Worm (Caenorhabditis elegans) whole organism, early embryonic: ENCODE measurements around the gene psme-3.
A peak's percentile ranks its signal among the peaks of the same experiment; 100 is the strongest.

Source experiments
- B0310.2 ChIP-seq: sonication (generic microtip); optimal IDR thresholded peaks from 2 replicates; lab custom pipeline; 2016; ENCODE audit warnings: mild to moderate bottlenecking, missing genetic modification characterization, missing compliant biosample characterization
- F13C5.2 ChIP-seq: sonication (generic microtip); optimal IDR thresholded peaks from 2 replicates; lab custom pipeline; 2017; ENCODE audit warnings: mild to moderate bottlenecking, missing genetic modification characterization, inconsistent platforms, missing compliant biosample characterization
- aly-1 ChIP-seq: sonication (generic microtip); optimal IDR thresholded peaks from 2 replicates; lab custom pipeline; 2016; ENCODE audit warnings: missing genetic modification characterization, missing compliant biosample characterization
- ama-1 ChIP-seq: fragments of 150-350 bp; optimal IDR thresholded peaks from 2 replicates; lab custom pipeline; 2014
- ceh-13 ChIP-seq: fragments of 200-800 bp; sonication (Bioruptor generic); optimal IDR thresholded peaks from 2 replicates; lab custom pipeline; 2018; ENCODE audit warnings: mild to moderate bottlenecking, missing genetic modification characterization, missing compliant biosample characterization
- ceh-36 ChIP-seq: sonication (generic microtip); optimal IDR thresholded peaks from 2 replicates; lab custom pipeline; 2016; ENCODE audit warnings: missing genetic modification characterization, inconsistent platforms, missing compliant biosample characterization
- ets-7 ChIP-seq: sonication (generic microtip); optimal IDR thresholded peaks from 2 replicates; lab custom pipeline; 2016; ENCODE audit warnings: missing genotype, missing genetic modification characterization, missing compliant biosample characterization
- flt-1 ChIP-seq: fragments of 200-800 bp; sonication (Bioruptor generic); IDR thresholded peaks from 2 replicates; pipeline ENCODE4 v1.3.6; 2022; ENCODE audit warnings: missing genetic modification characterization, missing compliant biosample characterization
- hmbx-1 ChIP-seq: sonication (generic microtip); optimal IDR thresholded peaks from 2 replicates; lab custom pipeline; 2016; ENCODE audit warnings: mild to moderate bottlenecking, missing genetic modification characterization, missing compliant biosample characterization
- hmg-4 ChIP-seq: fragments of 200-800 bp; sonication (Bioruptor generic); optimal IDR thresholded peaks from 2 replicates; lab custom pipeline; 2018; ENCODE audit warnings: mild to moderate bottlenecking, missing genetic modification characterization, missing compliant biosample characterization
- hnd-1 ChIP-seq: sonication (generic microtip); optimal IDR thresholded peaks from 2 replicates; lab custom pipeline; 2016; ENCODE audit warnings: missing genetic modification characterization, missing compliant biosample characterization
- pes-1 ChIP-seq: fragments of 200-800 bp; sonication (Bioruptor generic); IDR thresholded peaks from 2 replicates; pipeline ENCODE4 v1.3.6; 2022; ENCODE audit warnings: missing genetic modification reagents, missing genetic modification characterization, missing compliant biosample characterization
- scrt-1 ChIP-seq: fragments of 200-800 bp; sonication (Bioruptor generic); IDR thresholded peaks from 2 replicates; pipeline ENCODE4 v1.3.6; 2022; ENCODE audit warnings: missing genetic modification characterization, missing compliant biosample characterization
- sea-1 ChIP-seq: fragments of 200-800 bp; sonication (Bioruptor generic); conservative IDR thresholded peaks from 2 replicates; pipeline ENCODE4 v1.3.6; 2022; ENCODE audit warnings: missing genetic modification characterization, missing compliant biosample characterization
- tbx-11 ChIP-seq: fragments of 200-800 bp; sonication (Bioruptor generic); IDR thresholded peaks from 2 replicates; pipeline ENCODE4 v1.3.6; 2022; ENCODE audit warnings: missing genetic modification characterization, missing compliant biosample characterization
- tbx-37 ChIP-seq: fragments of 200-800 bp; sonication (Bioruptor generic); conservative IDR thresholded peaks from 2 replicates; pipeline ENCODE4 v1.3.6; 2022; ENCODE audit warnings: missing genetic modification reagents, missing genetic modification characterization, missing compliant biosample characterization
- tra-4 ChIP-seq: sonication (generic microtip); optimal IDR thresholded peaks from 2 replicates; lab custom pipeline; 2017; ENCODE audit warnings: missing genetic modification characterization, missing compliant biosample characterization

Gene psme-3

ce11 chrIII:11588911-11589310, 21.0 kb downstream of the psme-3 start, which contains the start of gene Y66D12A.3:
TSS of gene Y66D12A.3 (plus strand) at chrIII:11589211.
- TF ChIP-seq hmg-4 (GFP tag; lab: Kevin White, UChicago) (no peak), ceh-13 (no peak), hnd-1 (tag; lab: Kevin White, UChicago) (no peak), flt-1 (GFP tag; lab: Robert Waterston, UW) (no peak)

ce11 chrIII:11589311-11589710, 21.4 kb downstream of the psme-3 start:
- TF ChIP-seq B0310.2 (tag; lab: Kevin White, UChicago): no peak
- TF ChIP-seq ama-1 (lab: Kevin White, UChicago): no peak
- TF ChIP-seq hmg-4 (GFP tag; lab: Kevin White, UChicago): no peak
- TF ChIP-seq flt-1 (GFP tag; lab: Robert Waterston, UW): no peak
- TF ChIP-seq ceh-36 (tag; lab: Kevin White, UChicago): no peak
- TF ChIP-seq F13C5.2 (tag; lab: Kevin White, UChicago): no peak
- no peak for TF ChIP-seq hnd-1 (tag; lab: Kevin White, UChicago)
- TF ChIP-seq tbx-11 (GFP tag; lab: Robert Waterston, UW): no peak
- TF ChIP-seq tra-4 (tag; lab: Kevin White, UChicago): no peak
- no peak for TF ChIP-seq pes-1 (GFP tag; lab: Robert Waterston, UW)
- no peak for TF ChIP-seq scrt-1 (GFP tag; lab: Robert Waterston, UW)
- TF ChIP-seq sea-1 (GFP tag; lab: Robert Waterston, UW): no peak
- TF ChIP-seq hmbx-1: no peak
- TF ChIP-seq tbx-37 (GFP tag; lab: Robert Waterston, UW): no peak
- no peak for TF ChIP-seq ceh-13

- TF ChIP-seq tbx-37 (GFP tag; lab: Robert Waterston, UW): no peak
- no peak for TF ChIP-seq ama-1 (lab: Kevin White, UChicago)
- no peak for TF ChIP-seq tra-4 (tag; lab: Kevin White, UChicago)
- TF ChIP-seq ceh-36 (tag; lab: Kevin White, UChicago): no peak
- TF ChIP-seq ceh-13: no peak
- no peak for TF ChIP-seq ets-7 (tag; lab: Kevin White, UChicago)
- no peak for TF ChIP-seq pes-1 (GFP tag; lab: Robert Waterston, UW)
- TF ChIP-seq aly-1 (tag; lab: Kevin White, UChicago): no peak
- no peak for TF ChIP-seq tbx-11 (GFP tag; lab: Robert Waterston, UW)
- no peak for TF ChIP-seq hmg-4 (GFP tag; lab: Kevin White, UChicago)
- TF ChIP-seq hmbx-1: no peak
- TF ChIP-seq flt-1 (GFP tag; lab: Robert Waterston, UW): no peak
- no peak for TF ChIP-seq scrt-1 (GFP tag; lab: Robert Waterston, UW)
- TF ChIP-seq F13C5.2 (tag; lab: Kevin White, UChicago): no peak
Measured at ce11 chrIII:11590255-11590654, 22.3 kb downstream of the psme-3 start.

- TF ChIP-seq ama-1 (lab: Kevin White, UChicago) (no peak), tbx-11 (GFP tag; lab: Robert Waterston, UW) (no peak), sea-1 (GFP tag; lab: Robert Waterston, UW) (no peak), pes-1 (GFP tag; lab: Robert Waterston, UW) (no peak), ceh-36 (tag; lab: Kevin White, UChicago) (no peak), tra-4 (tag; lab: Kevin White, UChicago) (no peak)
Measured at ce11 chrIII:11592096-11592495, 24.2 kb downstream of the psme-3 start.

ce11 chrIII:11607870-11608269, 39.9 kb downstream of the psme-3 start, which contains the start of gene Y66D12A.1:
TSS of gene Y66D12A.1 (plus strand) at chrIII:11608170.
- no peak for TF ChIP-seq ceh-13

- TF ChIP-seq hnd-1 (tag; lab: Kevin White, UChicago) (no peak), ets-7 (tag; lab: Kevin White, UChicago) (no peak)
Measured at ce11 chrIII:11609568-11609967, 41.6 kb downstream of the psme-3 start, which contains the start of gene Y66D12A.30. TSS of gene Y66D12A.30 (plus strand) at chrIII:11609868.

ce11 chrIII:11611618-11612247, 43.8 kb downstream of the psme-3 start:
- TF ChIP-seq pes-1 (GFP tag; lab: Robert Waterston, UW): 0 out of 2 replicates have a peak, but pooled peaks have one; percentile 44
- TF ChIP-seq tbx-11 (GFP tag; lab: Robert Waterston, UW): no peak

ce11 chrIII:11612371-11612770, 44.4 kb downstream of the psme-3 start, which contains the start of the genes Y66A7A.9 and Y66A7A.4:
TSS of gene Y66A7A.9 (minus strand) at chrIII:11612471.
TSS of gene Y66A7A.4 (plus strand) at chrIII:11612607.
- TF ChIP-seq tbx-37 (GFP tag; lab: Robert Waterston, UW) (no peak), sea-1 (GFP tag; lab: Robert Waterston, UW) (no peak), ceh-36 (tag; lab: Kevin White, UChicago) (no peak), tbx-11 (GFP tag; lab: Robert Waterston, UW) (no peak), tra-4 (tag; lab: Kevin White, UChicago) (no peak), B0310.2 (tag; lab: Kevin White, UChicago) (no peak), hmbx-1 (no peak), ama-1 (lab: Kevin White, UChicago) (no peak), hmg-4 (GFP tag; lab: Kevin White, UChicago) (no peak), ceh-13 (no peak), aly-1 (tag; lab: Kevin White, UChicago) (no peak), ets-7 (tag; lab: Kevin White, UChicago) (no peak), pes-1 (GFP tag; lab: Robert Waterston, UW) (no peak), flt-1 (GFP tag; lab: Robert Waterston, UW) (no peak)
